Worm (Caenorhabditis elegans): ENCODE results near the gene fbxa-77.

DNA sequence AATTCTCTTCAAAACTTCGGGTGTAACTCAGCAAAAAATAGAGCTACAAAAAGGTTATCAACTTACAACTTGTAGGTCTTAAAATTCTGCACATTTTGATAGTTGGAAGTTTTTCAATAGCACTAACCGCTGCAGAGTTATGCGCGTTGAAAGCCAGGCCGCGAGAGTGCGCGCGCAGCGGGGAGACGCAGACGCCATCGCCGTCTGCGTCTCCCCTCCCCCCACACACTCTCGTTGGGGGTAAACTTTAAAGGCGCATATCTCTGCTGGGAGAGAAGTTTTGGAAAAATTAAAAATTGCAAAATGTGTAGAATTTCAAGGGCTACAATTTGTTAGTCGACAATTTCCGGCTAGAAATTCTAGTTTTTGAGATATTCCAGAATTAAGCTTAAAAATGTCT, 19.8 kb upstream of the fbxa-77 start:
- no peak for TF ChIP-seq ama-1 (optimal IDR thresholded peaks at IDR 0.05)
- TF ChIP-seq ceh-36 (tag; optimal IDR thresholded peaks at IDR 0.05): no peak
- TF ChIP-seq flt-1 (GFP tag; IDR thresholded peaks at IDR 0.05): no peak
- no peak for TF ChIP-seq pes-1 (GFP tag; IDR thresholded peaks at IDR 0.05)
- TF ChIP-seq scrt-1 (GFP tag; IDR thresholded peaks at IDR 0.05): no peak
- TF ChIP-seq aly-1 (tag; optimal IDR thresholded peaks at IDR 0.05): no peak
- TF ChIP-seq ceh-13 (GFP tag; optimal IDR thresholded peaks at IDR 0.05): no peak
- TF ChIP-seq tra-4 (tag; optimal IDR thresholded peaks at IDR 0.05): no peak
- no peak for TF ChIP-seq hmg-4 (GFP tag; optimal IDR thresholded peaks at IDR 0.05)
